Worm (Caenorhabditis elegans) whole organism, L4/young adult: Measurements from ENCODE around the gene ceh-79.

Experiments
- W03F9.2 ChIP-seq: fragments of 150-350 bp; optimal IDR thresholded peaks from 2 replicates; lab custom pipeline; 2014; ENCODE audit warnings: missing biosample characterization, missing genetic modification characterization
- dao-5 ChIP-seq: sonication (generic microtip); optimal IDR thresholded peaks from 2 replicates; lab custom pipeline; 2016; ENCODE audit warnings: missing genotype, missing genetic modification characterization, moderate library complexity, missing compliant biosample characterization
- him-1 ChIP-seq: sonication (generic microtip); optimal IDR thresholded peaks from 2 replicates; lab custom pipeline; 2016; ENCODE audit warnings: missing genotype, missing genetic modification reagents, missing genetic modification characterization, missing compliant biosample characterization

- TF ChIP-seq him-1 (tag; lab: Kevin White, UChicago) (no peak), dao-5 (tag; lab: Kevin White, UChicago) (no peak), W03F9.2 (tag; lab: Kevin White, UChicago) (no peak)
These were observed 36.4 kb downstream of the ceh-79 start for ce11 chrV:13338037-13338436.
